Worm (Caenorhabditis elegans): ENCODE measurements around the gene col-71.

ce11 chrII:3540151-3540550, 37.8 kb upstream of the col-71 start:
- TF ChIP-seq ama-1 (optimal IDR thresholded peaks at IDR 0.05) (no peak), hmg-4 (GFP tag; optimal IDR thresholded peaks at IDR 0.05) (no peak), ets-7 (tag; optimal IDR thresholded peaks at IDR 0.05) (no peak), scrt-1 (GFP tag; IDR thresholded peaks at IDR 0.05) (no peak), pes-1 (GFP tag; IDR thresholded peaks at IDR 0.05) (no peak), flt-1 (GFP tag; IDR thresholded peaks at IDR 0.05) (no peak), tra-4 (tag; optimal IDR thresholded peaks at IDR 0.05) (no peak), hnd-1 (tag; optimal IDR thresholded peaks at IDR 0.05) (no peak)

Data from whole organism, early embryonic.